Fruit fly (Drosophila melanogaster) whole organism, embryonic: ENCODE results near the gene nuf.

Experiments used
- CG10274 ChIP-seq: fragments of 200-800 bp; sonication (Bioruptor generic); optimal IDR thresholded peaks from 3 replicates; lab custom pipeline; 2017; ENCODE audit warnings: missing biosample characterization, mild to moderate bottlenecking, missing genetic modification characterization
- CG11504 ChIP-seq: fragments of 200-800 bp; sonication (Bioruptor generic); optimal IDR thresholded peaks from 3 replicates; lab custom pipeline; 2019; ENCODE audit warnings: missing biosample characterization, mild to moderate bottlenecking, missing genetic modification characterization, moderate library complexity
- CG12219 ChIP-seq: fragments of 200-800 bp; sonication (Bioruptor generic); optimal IDR thresholded peaks from 3 replicates; lab custom pipeline; 2018; ENCODE audit warnings: missing biosample characterization, mild to moderate bottlenecking, missing genetic modification characterization
- CG12236 ChIP-seq: fragments of 200-800 bp; sonication (Bioruptor generic); optimal IDR thresholded peaks from 2 replicates; lab custom pipeline; 2016; ENCODE audit warnings: missing biosample characterization, missing genetic modification characterization
- CG1233 ChIP-seq: fragments of 200-800 bp; sonication (Bioruptor generic); optimal IDR thresholded peaks from 4 replicates; lab custom pipeline; 2018; ENCODE audit warnings: missing biosample characterization, mild to moderate bottlenecking, missing genetic modification characterization
- CG13624 ChIP-seq: fragments of 200-800 bp; sonication (Bioruptor generic); optimal IDR thresholded peaks from 2 replicates; lab custom pipeline; 2016; ENCODE audit warnings: missing biosample characterization, missing genetic modification characterization
- CG16813 ChIP-seq: fragments of 200-800 bp; sonication (Bioruptor generic); IDR thresholded peaks from 3 replicates; pipeline ENCODE4 v1.3.6; 2022; ENCODE audit warnings: missing biosample characterization, missing genetic modification characterization; ENCODE audit not compliant: partially characterized antibody
- CG17359 ChIP-seq: fragments of 200-800 bp; sonication (Bioruptor generic); optimal IDR thresholded peaks from 3 replicates; lab custom pipeline; 2018; ENCODE audit warnings: missing biosample characterization, mild to moderate bottlenecking, missing genetic modification characterization, moderate library complexity
- CG2120 ChIP-seq: fragments of 200-800 bp; sonication (Bioruptor generic); optimal IDR thresholded peaks from 3 replicates; lab custom pipeline; 2016; ENCODE audit warnings: missing biosample characterization, missing genetic modification characterization
- CG30431 ChIP-seq: fragments of 200-800 bp; sonication (Bioruptor generic); optimal IDR thresholded peaks from 2 replicates; lab custom pipeline; 2017; ENCODE audit warnings: missing biosample characterization, missing genetic modification characterization
- CG4424 ChIP-seq: fragments of 200-800 bp; sonication (Bioruptor generic); optimal IDR thresholded peaks from 3 replicates; lab custom pipeline; 2016; ENCODE audit warnings: missing biosample characterization, missing genetic modification characterization
- CG7271 ChIP-seq: fragments of 200-800 bp; sonication (Bioruptor generic); optimal IDR thresholded peaks from 2 replicates; lab custom pipeline; 2018; ENCODE audit warnings: missing biosample characterization, mild to moderate bottlenecking, missing genetic modification characterization, moderate library complexity
- CG7556 ChIP-seq: fragments of 200-800 bp; sonication (Bioruptor generic); optimal IDR thresholded peaks from 2 replicates; lab custom pipeline; 2017; ENCODE audit warnings: missing biosample characterization, mild to moderate bottlenecking, missing genetic modification characterization
- CG7745 ChIP-seq: fragments of 200-800 bp; sonication (Bioruptor generic); optimal IDR thresholded peaks from 2 replicates; lab custom pipeline; 2018; ENCODE audit warnings: missing biosample characterization, mild to moderate bottlenecking, missing genetic modification characterization, moderate library complexity
- CG8290 ChIP-seq, 3 experiments: fragments of 200-800 bp; sonication (Bioruptor generic); optimal IDR thresholded peaks; 2 replicates each; lab custom pipeline; 2016 to 2019; ENCODE audit warnings: missing biosample characterization in 3 of 3, missing genetic modification characterization in 3 of 3, mild to moderate bottlenecking in 2 of 3, moderate library complexity in 1 of 3
- CG8388 ChIP-seq: fragments of 200-800 bp; sonication (Bioruptor generic); optimal IDR thresholded peaks from 2 replicates; lab custom pipeline; 2019; ENCODE audit warnings: missing biosample characterization, mild to moderate bottlenecking, missing genetic modification characterization, moderate library complexity
- CG9215 ChIP-seq: fragments of 200-800 bp; sonication (Bioruptor generic); IDR thresholded peaks from 2 replicates; pipeline ENCODE4 v1.3.6; 2022; ENCODE audit warnings: missing biosample characterization, missing genetic modification characterization
- CG9817 ChIP-seq: fragments of 200-800 bp; sonication (Bioruptor generic); optimal IDR thresholded peaks from 2 replicates; lab custom pipeline; 2018; ENCODE audit warnings: missing biosample characterization, mild to moderate bottlenecking, missing genetic modification characterization, moderate library complexity
- CG9876 ChIP-seq: fragments of 200-800 bp; sonication (Bioruptor generic); optimal IDR thresholded peaks from 2 replicates; lab custom pipeline; 2016; ENCODE audit warnings: missing biosample characterization, missing genetic modification characterization
- D19A ChIP-seq: fragments of 200-800 bp; optimal IDR thresholded peaks from 3 replicates; lab custom pipeline; 2019; ENCODE audit warnings: missing biosample characterization, mild to moderate bottlenecking, missing genetic modification characterization, moderate library complexity
- Dad ChIP-seq: fragments of 200-800 bp; sonication (Bioruptor generic); optimal IDR thresholded peaks from 3 replicates; lab custom pipeline; 2016; ENCODE audit warnings: missing biosample characterization, missing genetic modification characterization
- Dll ChIP-seq: fragments of 200-800 bp; sonication (Bioruptor generic); IDR thresholded peaks from 4 replicates; pipeline ENCODE4 v1.3.6; 2022; ENCODE audit warnings: missing biosample characterization, missing genetic modification characterization; ENCODE audit not compliant: partially characterized antibody
- Dp ChIP-seq: fragments of 200-800 bp; sonication (Bioruptor generic); optimal IDR thresholded peaks from 2 replicates; lab custom pipeline; 2018; ENCODE audit warnings: missing biosample characterization, mild to moderate bottlenecking, missing genetic modification characterization, moderate library complexity
- E2f1 ChIP-seq: fragments of 200-800 bp; sonication (Bioruptor generic); IDR thresholded peaks from 2 replicates; pipeline ENCODE4 v1.3.6; 2022; ENCODE audit warnings: missing biosample characterization, missing genetic modification characterization
- Eip74EF ChIP-seq, 2 experiments: fragments of 200-800 bp in 1 of 2; fragments of >200 bp in 1 of 2; sonication (Bioruptor generic) in 1 of 2; optimal IDR thresholded peaks; 2 replicates each; lab custom pipeline; 2017 to 2019; ENCODE audit warnings: missing biosample characterization in 2 of 2, missing genetic modification characterization in 2 of 2, mild to moderate bottlenecking in 1 of 2, moderate library complexity in 1 of 2
- Ets65A ChIP-seq: fragments of 200-800 bp; sonication (Bioruptor generic); peaks from one replicate; lab custom pipeline; 2016; ENCODE audit warnings: missing biosample characterization, missing genetic modification characterization
- Fer1 ChIP-seq: fragments of 200-800 bp; sonication (Bioruptor generic); optimal IDR thresholded peaks from 2 replicates; lab custom pipeline; 2017; ENCODE audit warnings: missing biosample characterization, mild to moderate bottlenecking, missing genetic modification characterization
- Fer3 ChIP-seq: fragments of 200-800 bp; sonication (Bioruptor generic); optimal IDR thresholded peaks from 2 replicates; lab custom pipeline; 2018; ENCODE audit warnings: missing biosample characterization, mild to moderate bottlenecking, missing genetic modification characterization, moderate library complexity
- Hr78 ChIP-seq, 2 experiments: fragments of 200-800 bp in 1 of 2; fragments of >200 bp in 1 of 2; sonication (Bioruptor generic) in 1 of 2; optimal IDR thresholded peaks; 2 replicates each; lab custom pipeline; 2017 to 2019; ENCODE audit warnings: missing biosample characterization in 2 of 2, missing genetic modification characterization in 2 of 2, mild to moderate bottlenecking in 1 of 2, moderate library complexity in 1 of 2
- Optix ChIP-seq: fragments of 200-800 bp; sonication (Bioruptor generic); IDR thresholded peaks from 3 replicates; pipeline ENCODE4 v1.3.6; 2022; ENCODE audit warnings: missing biosample characterization, missing genetic modification characterization
- Sry-β ChIP-seq: fragments of 200-800 bp; sonication (Bioruptor generic); optimal IDR thresholded peaks from 2 replicates; lab custom pipeline; 2018; ENCODE audit warnings: missing biosample characterization, mild to moderate bottlenecking, missing genetic modification characterization, moderate library complexity
- YL-1 ChIP-seq: fragments of 200-800 bp; sonication (Bioruptor generic); optimal IDR thresholded peaks from 3 replicates; lab custom pipeline; 2017; ENCODE audit warnings: missing biosample characterization, mild to moderate bottlenecking, missing genetic modification characterization
- br ChIP-seq: fragments of >200 bp; optimal IDR thresholded peaks from 2 replicates; lab custom pipeline; 2017
- chn ChIP-seq: fragments of 200-800 bp; sonication (Bioruptor generic); optimal IDR thresholded peaks from 2 replicates; lab custom pipeline; 2016; ENCODE audit warnings: missing biosample characterization, missing genetic modification characterization
- ci ChIP-seq: fragments of 200-800 bp; sonication (Bioruptor generic); IDR thresholded peaks from 3 replicates; pipeline ENCODE4 v1.3.6; 2022; ENCODE audit warnings: missing biosample characterization, missing genetic modification characterization
- dpn ChIP-seq, 2 experiments: fragments of 200-800 bp; sonication (Bioruptor generic); optimal IDR thresholded peaks; 3 replicates each; lab custom pipeline; 2016; ENCODE audit warnings: missing biosample characterization in 2 of 2, missing genetic modification characterization in 2 of 2
- h ChIP-seq: fragments of >200 bp; optimal IDR thresholded peaks from 2 replicates; lab custom pipeline; 2017
- hkb ChIP-seq, 2 experiments: fragments of 200-800 bp in 1 of 2; fragments of >200 bp in 1 of 2; sonication (Bioruptor generic) in 1 of 2; IDR thresholded peaks in 1 of 2; optimal IDR thresholded peaks in 1 of 2; 2 replicates each; pipeline versions ENCODE4 v1.3.6 to Lab custom; 2017 to 2022; ENCODE audit warnings: missing biosample characterization in 1 of 2, missing genetic modification characterization in 1 of 2
- jumu ChIP-seq: fragments of 200-800 bp; sonication (Bioruptor generic); optimal IDR thresholded peaks from 3 replicates; lab custom pipeline; 2016; ENCODE audit warnings: missing biosample characterization, missing genetic modification characterization
- lbe ChIP-seq: fragments of 200-800 bp; sonication (Bioruptor generic); optimal IDR thresholded peaks from 2 replicates; lab custom pipeline; 2016; ENCODE audit warnings: missing biosample characterization, mild to moderate bottlenecking, missing genetic modification characterization
- otp ChIP-seq: fragments of 200-800 bp; sonication (Bioruptor generic); IDR thresholded peaks from 3 replicates; pipeline ENCODE4, ENCODE4 v1.3.6; 2022; ENCODE audit warnings: missing biosample characterization, missing genetic modification characterization
- psq ChIP-seq: fragments of 200-800 bp; sonication (Bioruptor generic); optimal IDR thresholded peaks from 2 replicates; lab custom pipeline; 2017; ENCODE audit warnings: missing biosample characterization, missing genetic modification characterization
- repo ChIP-seq: fragments of 200-800 bp; sonication (Bioruptor generic); optimal IDR thresholded peaks from 2 replicates; lab custom pipeline; 2016; ENCODE audit warnings: missing biosample characterization, missing genetic modification characterization
- sim ChIP-seq: fragments of 200-800 bp; sonication (Bioruptor generic); IDR thresholded peaks from 2 replicates; pipeline ENCODE4 v1.3.6; 2022; ENCODE audit warnings: missing biosample characterization, missing genetic modification characterization
- sqz ChIP-seq: fragments of 200-800 bp; sonication (Bioruptor generic); optimal IDR thresholded peaks from 3 replicates; lab custom pipeline; 2018; ENCODE audit warnings: missing biosample characterization, mild to moderate bottlenecking, missing genetic modification characterization
- tap ChIP-seq: fragments of 200-800 bp; optimal IDR thresholded peaks from 3 replicates; lab custom pipeline; 2019; ENCODE audit warnings: missing biosample characterization, mild to moderate bottlenecking, missing genetic modification characterization, moderate library complexity
- toy ChIP-seq: fragments of 200-800 bp; sonication (Bioruptor generic); IDR thresholded peaks from 2 replicates; pipeline ENCODE4 v1.3.6; 2022; ENCODE audit warnings: missing biosample characterization, missing genetic modification characterization
- tx ChIP-seq: fragments of 200-800 bp; sonication (Bioruptor generic); optimal IDR thresholded peaks from 2 replicates; lab custom pipeline; 2016; ENCODE audit warnings: missing biosample characterization, missing genetic modification characterization

The nuf gene

dm6 chr3L:14272109-14273070 is 81.7 kb downstream of the nuf start (continued):
- TF ChIP-seq Dll (GFP tag; lab: Robert Waterston, UW), result no peak
- TF ChIP-seq CG8388 (GFP tag; lab: Kevin White, UChicago), result peak; percentile 93
- TF ChIP-seq chn (GFP tag; lab: Kevin White, UChicago), result no peak
- TF ChIP-seq CG8290 (GFP tag; optimal IDR thresholded peaks at IDR 0.05; lab: Kevin White, UChicago), result peak; percentile 77
- peak in 1 of 2 experiments; percentile 13 for TF ChIP-seq CG8290 (tag; optimal IDR thresholded peaks at IDR 0.05; lab: Kevin White, UChicago)
- peak; percentile 9 for TF ChIP-seq lbe (GFP tag; lab: Kevin White, UChicago)
- peak; percentile 80 for TF ChIP-seq CG9817
- TF ChIP-seq ci (GFP tag; lab: Robert Waterston, UW), result peak; percentile 47; the same call in 1 of the 3 replicates
- TF ChIP-seq toy (GFP tag; lab: Robert Waterston, UW), result no peak
- peak in 1 of 2 experiments; percentile 93 for TF ChIP-seq Hr78 (GFP tag; optimal IDR thresholded peaks at IDR 0.05; lab: Kevin White, UChicago)
- no peak for TF ChIP-seq CG13624 (GFP tag; lab: Kevin White, UChicago)
- TF ChIP-seq sim (GFP tag; lab: Robert Waterston, UW), result no peak
- peak; percentile 97 for TF ChIP-seq CG7556 (GFP tag; lab: Kevin White, UChicago)
- no peak for TF ChIP-seq br (lab: Kevin White, UChicago)
- no peak for TF ChIP-seq Fer3 (tag; lab: Kevin White, UChicago)
- peak; percentile 29 for TF ChIP-seq tx
- TF ChIP-seq CG12219, result peak; percentile 70
- TF ChIP-seq D19A, result peak; percentile 48
- no peak for TF ChIP-seq CG9876
- TF ChIP-seq CG10274 (GFP tag; lab: Kevin White, UChicago), result peak; percentile 65
- peak; percentile 89 for TF ChIP-seq CG11504 (tag; lab: Kevin White, UChicago)
- peak; percentile 89 for TF ChIP-seq CG30431
- TF ChIP-seq psq (GFP tag; lab: Kevin White, UChicago), result peak; percentile 76
- TF ChIP-seq Dp, result no peak
- TF ChIP-seq dpn (GFP tag; optimal IDR thresholded peaks at IDR 0.05; lab: Kevin White, UChicago), result peak in 1 of 2 experiments; percentile 83
- TF ChIP-seq E2f1 (GFP tag; lab: Robert Waterston, UW), result peak; percentile 77
- no peak for TF ChIP-seq hkb (optimal IDR thresholded peaks at IDR 0.05; lab: Kevin White, UChicago)
- peak; percentile 82 for TF ChIP-seq hkb (GFP tag; IDR thresholded peaks at IDR 0.05; lab: Robert Waterston, UW)
- peak; percentile 66 for TF ChIP-seq CG9215
- TF ChIP-seq Fer1 (GFP tag; lab: Kevin White, UChicago), result peak; percentile 87
- TF ChIP-seq jumu, result no peak
- TF ChIP-seq h (lab: Kevin White, UChicago), result no peak
- peak; percentile 59 for TF ChIP-seq YL-1 (GFP tag; lab: Kevin White, UChicago)
- peak in 1 of 2 experiments; percentile 59 for TF ChIP-seq Eip74EF (GFP tag; optimal IDR thresholded peaks at IDR 0.05; lab: Kevin White, UChicago)
- no peak for TF ChIP-seq CG16813
- TF ChIP-seq CG2120 (GFP tag; lab: Kevin White, UChicago), result peak; percentile 63
- TF ChIP-seq otp (GFP tag; lab: Robert Waterston, UW), result 0 out of 3 replicates have a peak, but pooled peaks have one; percentile 9
- no peak for TF ChIP-seq CG12236 (GFP tag; lab: Kevin White, UChicago)
- TF ChIP-seq Ets65A, result no peak
- TF ChIP-seq Sry-β (GFP tag; lab: Kevin White, UChicago), result peak; percentile 43
- no peak for TF ChIP-seq repo (GFP tag; lab: Kevin White, UChicago)
- TF ChIP-seq CG7745 (tag; lab: Kevin White, UChicago), result no peak
- no peak for TF ChIP-seq Dad (GFP tag; lab: Kevin White, UChicago)
- peak; percentile 73 for TF ChIP-seq sqz (GFP tag; lab: Kevin White, UChicago)
- peak; percentile 81 for TF ChIP-seq tap
- peak; percentile 68 for TF ChIP-seq CG4424 (GFP tag; lab: Kevin White, UChicago)
- peak; percentile 90 for TF ChIP-seq CG17359
- TF ChIP-seq Optix (GFP tag; lab: Robert Waterston, UW), result no peak
- no peak for TF ChIP-seq CG7271 (tag; lab: Kevin White, UChicago)
- TF ChIP-seq CG1233, result peak; percentile 49
